Worm (Caenorhabditis elegans) whole organism, midembryonic: ENCODE measurements around the gene VZK822L.2.

Experiments used
- flt-1 ChIP-seq: fragments of 200-800 bp; sonication (Bioruptor generic); IDR thresholded peaks from 2 replicates; pipeline ENCODE4 v1.3.6; 2022; ENCODE audit warnings: missing genetic modification characterization, missing compliant biosample characterization
- ref-1 ChIP-seq: fragments of 200-800 bp; sonication (Bioruptor generic); conservative IDR thresholded peaks from 2 replicates; pipeline ENCODE4 v1.3.6; 2022; ENCODE audit warnings: missing genetic modification reagents, missing genetic modification characterization, missing compliant biosample characterization
- tab-1 ChIP-seq: fragments of 200-800 bp; sonication (Bioruptor generic); IDR thresholded peaks from 2 replicates; pipeline ENCODE4 v1.3.6; 2022; ENCODE audit warnings: missing genetic modification characterization, missing compliant biosample characterization

DNA sequence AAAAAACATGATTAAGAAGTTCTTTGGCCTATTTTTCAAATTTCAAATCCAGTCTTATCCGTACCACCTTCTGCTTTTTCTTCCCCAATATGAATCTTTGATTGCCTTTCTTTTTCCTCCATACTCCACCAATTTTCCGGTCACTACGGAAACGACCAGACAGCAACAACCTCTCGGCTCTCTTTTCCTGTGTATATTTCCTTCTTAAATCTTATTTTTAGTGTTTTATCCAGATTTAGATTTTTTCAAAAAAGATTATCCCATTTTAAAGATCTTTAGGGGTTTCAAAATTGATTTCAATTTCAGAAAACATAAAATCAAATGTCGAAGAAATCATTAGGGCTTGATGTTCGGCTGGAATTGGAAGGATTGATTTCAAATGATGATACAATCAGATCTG lies 47.6 kb upstream of the VZK822L.2 start, which contains the start of gene trpa-1:
- TF ChIP-seq tab-1 = no peak
- no peak for TF ChIP-seq flt-1
- TF ChIP-seq ref-1 = no peak
